Worm (Caenorhabditis elegans): ENCODE results near the gene Y38H6C.13.

DNA sequence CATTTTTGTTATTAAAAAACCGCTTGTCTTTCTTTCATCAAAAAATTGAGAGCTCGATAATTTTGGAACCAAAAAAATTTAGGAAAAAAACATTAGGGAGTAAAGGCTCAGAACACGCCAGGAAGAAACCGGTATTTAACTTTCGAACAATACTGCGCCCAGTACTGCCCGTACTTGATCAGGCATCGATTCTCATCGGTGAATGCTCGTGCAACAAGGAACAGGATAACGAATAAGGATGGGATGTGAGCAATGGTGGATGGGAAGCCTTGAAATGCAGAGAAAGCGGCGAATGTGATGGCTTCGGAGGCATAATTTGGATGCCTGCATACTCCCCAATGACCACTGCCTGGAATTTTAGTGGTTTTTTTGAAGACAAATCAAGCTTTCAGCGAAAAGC is 46.8 kb upstream of the Y38H6C.13 start:
- TF ChIP-seq ama-1 (optimal IDR thresholded peaks at IDR 0.05) (no peak), fos-1 (tag; optimal IDR thresholded peaks at IDR 0.05) (no peak), ceh-16 (tag; optimal IDR thresholded peaks at IDR 0.05) (no peak), unc-62 (GFP tag; optimal IDR thresholded peaks at IDR 0.05) (no peak), snpc-4 (tag; optimal IDR thresholded peaks at IDR 0.05) (no peak), ztf-11 (tag; optimal IDR thresholded peaks at IDR 0.05) (no peak), ceh-82 (tag; optimal IDR thresholded peaks at IDR 0.05) (no peak), nhr-77 (tag; optimal IDR thresholded peaks at IDR 0.05) (no peak)
